Worm (Caenorhabditis elegans) whole organism, L4/young adult: ENCODE data around the gene ZK6.6.

Experiments used
- dao-5 ChIP-seq: sonication (generic microtip); optimal IDR thresholded peaks from 2 replicates; lab custom pipeline; 2016; ENCODE audit warnings: missing genotype, missing genetic modification characterization, moderate library complexity, missing compliant biosample characterization
- him-1 ChIP-seq: sonication (generic microtip); optimal IDR thresholded peaks from 2 replicates; lab custom pipeline; 2016; ENCODE audit warnings: missing genotype, missing genetic modification reagents, missing genetic modification characterization, missing compliant biosample characterization

ce11 chrV:343128-343527 lies 45.4 kb upstream of the ZK6.6 start, which contains the start of gene wago-10:
- no peak for TF ChIP-seq him-1
- no peak for TF ChIP-seq dao-5 (tag; lab: Kevin White, UChicago)
